Worm (Caenorhabditis elegans) whole organism, L1 larva: Measurements from ENCODE around the gene srt-70.

Experiments used
- C16A3.4 ChIP-seq: fragments of 150-350 bp; optimal IDR thresholded peaks from 2 replicates; lab custom pipeline; 2014; ENCODE audit warnings: missing biosample characterization, missing genetic modification characterization
- C34B4.2 ChIP-seq: sonication (generic microtip); optimal IDR thresholded peaks from 2 replicates; lab custom pipeline; 2017; ENCODE audit warnings: mild to moderate bottlenecking, missing genetic modification characterization, missing compliant biosample characterization
- F16B12.6 ChIP-seq: fragments of 150-350 bp; optimal IDR thresholded peaks from 2 replicates; lab custom pipeline; 2014; ENCODE audit warnings: missing biosample characterization, missing genetic modification characterization
- Y116A8C.19 ChIP-seq: sonication (generic microtip); optimal IDR thresholded peaks from 2 replicates; lab custom pipeline; 2016; ENCODE audit warnings: missing compliant biosample characterization, missing genetic modification characterization, borderline replicate concordance
- aha-1 ChIP-seq: fragments of 150-350 bp; optimal IDR thresholded peaks from 2 replicates; lab custom pipeline; 2014; ENCODE audit warnings: missing biosample characterization, missing genetic modification characterization
- aly-2 ChIP-seq: fragments of 150-350 bp; optimal IDR thresholded peaks from 2 replicates; lab custom pipeline; 2014; ENCODE audit warnings: missing biosample characterization, missing genetic modification characterization
- ama-1 ChIP-seq: fragments of 150-350 bp; optimal IDR thresholded peaks from 2 replicates; lab custom pipeline; 2014
- blmp-1 ChIP-seq: fragments of 150-350 bp; optimal IDR thresholded peaks from 2 replicates; lab custom pipeline; 2014; ENCODE audit warnings: missing biosample characterization, missing genetic modification characterization
- ceh-88 ChIP-seq: fragments of 200-800 bp; sonication (Bioruptor generic); IDR thresholded peaks from 2 replicates; pipeline ENCODE4 v1.3.6; 2022; ENCODE audit warnings: missing genetic modification characterization, missing compliant biosample characterization
- ces-1 ChIP-seq: fragments of 150-350 bp; optimal IDR thresholded peaks from 2 replicates; lab custom pipeline; 2014; ENCODE audit warnings: missing biosample characterization, missing genetic modification reagents, missing genetic modification characterization
- dsc-1 ChIP-seq: sonication (generic microtip); optimal IDR thresholded peaks from 2 replicates; lab custom pipeline; 2016; ENCODE audit warnings: mild to moderate bottlenecking, missing genetic modification characterization, missing compliant biosample characterization
- efl-1 ChIP-seq, 4 experiments: fragments of 150-350 bp; optimal IDR thresholded peaks in 3 of 4; peaks in 1 of 4; 1 replicate in 1 of 4; 2 replicates in 3 of 4; lab custom pipeline; 2014; ENCODE audit warnings: missing biosample characterization in 2 of 4, missing genetic modification characterization in 2 of 4, missing genetic modification reagents in 2 of 4
- ets-5 ChIP-seq: fragments of 200-800 bp; sonication (Bioruptor generic); IDR thresholded peaks from 2 replicates; pipeline ENCODE4 v1.3.6; 2022; ENCODE audit warnings: missing genetic modification characterization, missing compliant biosample characterization
- fkh-4 ChIP-seq: sonication (generic microtip); optimal IDR thresholded peaks from 2 replicates; lab custom pipeline; 2016; ENCODE audit warnings: missing compliant biosample characterization, missing genetic modification characterization, borderline replicate concordance
- fkh-8 ChIP-seq: sonication (generic microtip); optimal IDR thresholded peaks from 2 replicates; lab custom pipeline; 2016; ENCODE audit warnings: mild to moderate bottlenecking, missing genetic modification characterization, missing compliant biosample characterization
- hlh-17 ChIP-seq: fragments of 200-800 bp; sonication (Bioruptor generic); optimal IDR thresholded peaks from 2 replicates; lab custom pipeline; 2018; ENCODE audit warnings: missing genetic modification characterization, mild to moderate bottlenecking, missing compliant biosample characterization, moderate library complexity, borderline replicate concordance
- hpl-2 ChIP-seq: fragments of 150-350 bp; optimal IDR thresholded peaks from 2 replicates; lab custom pipeline; 2014; ENCODE audit warnings: missing biosample characterization, missing genetic modification reagents, missing genetic modification characterization
- isw-1 ChIP-seq: fragments of 200-800 bp; sonication (Bioruptor generic); IDR thresholded peaks from 2 replicates; pipeline ENCODE4 v1.3.6; 2022; ENCODE audit warnings: missing genetic modification characterization, missing compliant biosample characterization
- lin-15B ChIP-seq: fragments of 150-350 bp; sonication (generic microtip); optimal IDR thresholded peaks from 3 replicates; lab custom pipeline; 2014; ENCODE audit warnings: missing biosample characterization, missing genetic modification characterization
- lin-35 ChIP-seq, 2 experiments: fragments of 150-350 bp; optimal IDR thresholded peaks; 2 replicates each; lab custom pipeline; 2014; ENCODE audit warnings: missing biosample characterization in 2 of 2, missing genetic modification characterization in 2 of 2, missing genetic modification reagents in 2 of 2
- lin-39 ChIP-seq: fragments of 150-350 bp; optimal IDR thresholded peaks from 2 replicates; lab custom pipeline; 2014; ENCODE audit warnings: missing biosample characterization, missing genetic modification reagents, missing genetic modification characterization
- lsy-2 ChIP-seq, 2 experiments: fragments of 150-350 bp; optimal IDR thresholded peaks; 2 replicates each; lab custom pipeline; 2014; ENCODE audit warnings: missing biosample characterization in 2 of 2, missing genetic modification characterization in 2 of 2
- mab-9 ChIP-seq: fragments of 200-800 bp; sonication (Bioruptor generic); IDR thresholded peaks from 2 replicates; pipeline ENCODE4 v1.3.6; 2022; ENCODE audit warnings: missing genetic modification reagents, missing genetic modification characterization, missing compliant biosample characterization
- mef-2 ChIP-seq: fragments of 150-350 bp; optimal IDR thresholded peaks from 2 replicates; lab custom pipeline; 2014; ENCODE audit warnings: missing biosample characterization, missing genetic modification characterization
- nhr-11 ChIP-seq: fragments of 150-350 bp; optimal IDR thresholded peaks from 2 replicates; lab custom pipeline; 2014; ENCODE audit warnings: missing biosample characterization, missing genetic modification characterization
- nhr-12 ChIP-seq: sonication (generic microtip); optimal IDR thresholded peaks from 2 replicates; lab custom pipeline; 2017; ENCODE audit warnings: missing biosample characterization, missing genetic modification characterization
- nhr-20 ChIP-seq: sonication (generic microtip); optimal IDR thresholded peaks from 2 replicates; lab custom pipeline; 2016; ENCODE audit warnings: mild to moderate bottlenecking, missing genetic modification characterization, missing compliant biosample characterization
- nhr-71 ChIP-seq: sonication (generic microtip); optimal IDR thresholded peaks from 2 replicates; lab custom pipeline; 2016; ENCODE audit warnings: mild to moderate bottlenecking, missing genetic modification characterization, moderate library complexity, missing compliant biosample characterization
- nhr-77 ChIP-seq: fragments of 150-350 bp; optimal IDR thresholded peaks from 2 replicates; lab custom pipeline; 2014; ENCODE audit warnings: missing biosample characterization, missing genetic modification characterization
- nhr-85 ChIP-seq: sonication (generic microtip); peaks from one replicate; lab custom pipeline; 2016; ENCODE audit warnings: missing genetic modification characterization, inconsistent platforms, missing compliant biosample characterization
- skn-1 ChIP-seq: fragments of 150-350 bp; optimal IDR thresholded peaks from 2 replicates; lab custom pipeline; 2014; ENCODE audit warnings: missing biosample characterization, missing genetic modification characterization
- tlp-1 ChIP-seq: fragments of 150-350 bp; optimal IDR thresholded peaks from 2 replicates; lab custom pipeline; 2014; ENCODE audit warnings: missing biosample characterization, missing genetic modification characterization
- unc-30 ChIP-seq: sonication (generic microtip); optimal IDR thresholded peaks from 2 replicates; lab custom pipeline; 2017; ENCODE audit warnings: missing biosample characterization, missing genetic modification characterization
- unc-86 ChIP-seq: sonication (generic microtip); optimal IDR thresholded peaks from 2 replicates; lab custom pipeline; 2016; ENCODE audit warnings: missing genetic modification characterization, missing compliant biosample characterization
- unc-98 ChIP-seq: fragments of 200-800 bp; sonication (Bioruptor generic); IDR thresholded peaks from 2 replicates; pipeline ENCODE4 v1.3.6; 2022; ENCODE audit warnings: missing genetic modification characterization, missing compliant biosample characterization
- vab-15 ChIP-seq: sonication (generic microtip); optimal IDR thresholded peaks from 2 replicates; lab custom pipeline; 2017; ENCODE audit warnings: missing genotype, mild to moderate bottlenecking, missing genetic modification characterization, missing compliant biosample characterization
- zip-4 ChIP-seq: fragments of 200-800 bp; sonication (Bioruptor generic); optimal IDR thresholded peaks from 2 replicates; lab custom pipeline; 2018; ENCODE audit warnings: mild to moderate bottlenecking, missing genetic modification characterization, moderate library complexity, missing compliant biosample characterization
- ztf-11 ChIP-seq, 2 experiments: sonication (generic microtip); optimal IDR thresholded peaks; 2 replicates each; lab custom pipeline; 2016 to 2017; ENCODE audit warnings: missing genetic modification characterization in 2 of 2, missing biosample characterization in 1 of 2, missing compliant biosample characterization in 1 of 2
- ztf-4 ChIP-seq: fragments of 150-350 bp; optimal IDR thresholded peaks from 2 replicates; lab custom pipeline; 2014; ENCODE audit warnings: missing biosample characterization, missing genetic modification characterization

srt-70 gene

DNA sequence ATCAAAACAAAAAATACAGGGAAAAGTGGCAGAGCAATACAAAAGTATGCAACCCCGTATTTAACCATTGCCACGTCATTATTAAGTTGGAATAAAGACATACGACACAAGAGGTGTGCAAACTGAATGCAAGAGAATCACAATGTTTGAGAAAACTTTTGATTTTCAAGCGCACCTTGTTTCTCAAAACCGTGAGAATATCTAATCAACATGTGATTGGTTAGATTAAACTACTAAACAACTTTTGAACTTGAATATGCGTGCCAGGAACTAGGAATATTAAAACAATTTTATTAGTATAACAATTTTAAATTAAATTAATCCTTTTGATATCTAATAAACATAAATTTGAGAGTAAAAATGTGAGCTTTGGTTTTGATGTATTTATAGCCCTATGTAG lies at the start of gene srt-70:
srt-70 (minus strand) TSS at position 101 of the 400 bp plus-strand sequence.
- no peak for TF ChIP-seq ztf-11 (tag; optimal IDR thresholded peaks at IDR 0.05; lab: Kevin White, UChicago)
- no peak for TF ChIP-seq vab-15 (tag; lab: Kevin White, UChicago)
- TF ChIP-seq unc-86 (tag; lab: Kevin White, UChicago) = no peak
- TF ChIP-seq lin-15B (tag; lab: Kevin White, UChicago) = no peak
- no peak for TF ChIP-seq aly-2 (tag; lab: Kevin White, UChicago)
- no peak for TF ChIP-seq ets-5 (GFP tag; lab: Robert Waterston, UW)
- no peak for TF ChIP-seq nhr-85 (tag; lab: Kevin White, UChicago)

- TF ChIP-seq ama-1 (lab: Kevin White, UChicago) = no peak
- TF ChIP-seq nhr-71 (tag; lab: Kevin White, UChicago) = no peak
- TF ChIP-seq lin-35 (GFP tag; optimal IDR thresholded peaks at IDR 0.05; lab: Kevin White, UChicago) = no peak
- TF ChIP-seq hpl-2 (GFP tag; lab: Kevin White, UChicago) = no peak
- TF ChIP-seq lsy-2 (tag; optimal IDR thresholded peaks at IDR 0.05; lab: Kevin White, UChicago) = no peak
- TF ChIP-seq dsc-1 (tag; lab: Kevin White, UChicago) = peak; percentile 97
- no peak for TF ChIP-seq nhr-11 (tag; lab: Kevin White, UChicago)
- no peak for TF ChIP-seq ceh-88 (GFP tag; lab: Robert Waterston, UW)
- TF ChIP-seq nhr-20 (tag; lab: Kevin White, UChicago) = no peak
- no peak for TF ChIP-seq F16B12.6
- TF ChIP-seq zip-4 (GFP tag; lab: Kevin White, UChicago) = no peak
- no peak for TF ChIP-seq skn-1 (tag; lab: Kevin White, UChicago)
- no peak for TF ChIP-seq lin-15B (tag; lab: Kevin White, UChicago)
- no peak for TF ChIP-seq ces-1 (GFP tag; lab: Kevin White, UChicago)
- TF ChIP-seq fkh-4 (tag; lab: Kevin White, UChicago) = peak; percentile 93
- TF ChIP-seq mef-2 (tag; lab: Kevin White, UChicago) = no peak
- TF ChIP-seq vab-15 (tag; lab: Kevin White, UChicago) = no peak
Measured at ce11 chrV:5304366-5304765, 45.0 kb upstream of the srt-70 start.

DNA sequence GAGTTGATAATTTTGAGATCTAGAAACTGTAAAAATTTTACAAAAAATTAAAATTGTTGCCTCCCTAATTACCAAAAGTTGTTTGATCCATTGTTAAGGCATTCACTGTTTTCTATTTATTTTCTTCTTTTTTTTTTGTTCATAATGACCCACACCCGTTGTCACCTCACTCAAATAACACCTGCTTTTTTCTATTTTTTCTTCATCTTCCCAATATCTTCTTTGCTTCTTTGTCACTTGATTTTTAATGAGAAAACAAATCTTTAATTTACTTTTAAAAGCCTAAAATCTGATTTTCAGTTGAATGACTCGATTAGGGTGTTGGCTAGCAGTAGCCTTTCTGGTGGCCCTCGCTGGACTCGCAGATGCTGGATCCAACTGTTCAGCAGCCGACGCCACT lies 44.0 kb upstream of the srt-70 start, which contains the start of gene ncx-2:
ncx-2 (plus strand) TSS at position 301 of the 400 bp plus-strand sequence.
- TF ChIP-seq nhr-20 (tag; lab: Kevin White, UChicago) (no peak), dsc-1 (tag; lab: Kevin White, UChicago) (no peak), nhr-85 (tag; lab: Kevin White, UChicago) (no peak), nhr-77 (no peak), nhr-12 (tag; lab: Kevin White, UChicago) (no peak), mab-9 (GFP tag; lab: Robert Waterston, UW) (no peak), unc-98 (no peak), F16B12.6 (no peak), ama-1 (lab: Kevin White, UChicago) (no peak), lin-39 (no peak), hlh-17 (no peak), isw-1 (GFP tag; lab: Robert Waterston, UW) (no peak)
- TF ChIP-seq, all 84 proteins: peak for 0

DNA sequence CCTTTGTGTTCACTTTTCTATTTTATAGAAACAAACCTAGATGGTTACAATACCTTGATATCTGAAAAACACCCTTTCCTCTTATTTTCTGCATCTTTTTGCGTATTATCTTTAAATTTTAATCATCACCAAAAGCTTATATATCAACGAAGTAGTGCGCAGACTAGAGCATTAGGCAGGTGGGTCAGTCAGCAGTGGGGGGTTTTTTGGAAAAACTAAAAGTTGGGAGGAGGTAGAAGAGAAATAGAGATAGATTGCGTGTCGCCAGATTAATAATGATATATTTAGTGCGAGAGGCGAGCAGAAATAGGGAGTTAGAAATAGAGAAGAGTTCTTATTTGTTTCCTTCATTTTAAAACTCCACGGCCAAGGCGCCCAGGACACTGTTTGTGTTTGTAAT lies 41.9 kb upstream of the srt-70 start:
- peak; percentile 59 for TF ChIP-seq fkh-8 (tag; lab: Kevin White, UChicago)
- TF ChIP-seq efl-1 (optimal IDR thresholded peaks at IDR 0.05; lab: Kevin White, UChicago) = no peak
- TF ChIP-seq efl-1 (GFP tag; optimal IDR thresholded peaks at IDR 0.05 in 1 of 2; lab: Kevin White, UChicago) = no peak
- no peak for TF ChIP-seq ztf-4 (tag; lab: Kevin White, UChicago)
- TF ChIP-seq dsc-1 (tag; lab: Kevin White, UChicago) = peak; percentile 27

- TF ChIP-seq ceh-88 (GFP tag; lab: Robert Waterston, UW) (no peak), blmp-1 (tag; lab: Kevin White, UChicago) (no peak), C16A3.4 (tag; lab: Kevin White, UChicago) (no peak), Y116A8C.19 (tag; lab: Kevin White, UChicago) (no peak), lin-15B (tag; lab: Kevin White, UChicago) (no peak), aha-1 (tag; lab: Kevin White, UChicago) (no peak), C34B4.2 (tag; lab: Kevin White, UChicago) (no peak), tlp-1 (no peak), hpl-2 (GFP tag; lab: Kevin White, UChicago) (no peak), ces-1 (GFP tag; lab: Kevin White, UChicago) (no peak), nhr-12 (tag; lab: Kevin White, UChicago) (no peak), unc-30 (no peak)
Measured at ce11 chrV:5297740-5298139, 38.4 kb upstream of the srt-70 start.
